Worm (Caenorhabditis elegans) whole organism, young adult: ENCODE data around the gene tni-1.

Source experiments
- B0035.1 ChIP-seq: sonication (generic microtip); optimal IDR thresholded peaks from 2 replicates; lab custom pipeline; 2016; ENCODE audit warnings: missing genetic modification characterization, mild to moderate bottlenecking, missing compliant biosample characterization, missing genotype, missing genetic modification reagents
- C06A6.2 ChIP-seq: fragments of 200-800 bp; sonication (Bioruptor generic); conservative IDR thresholded peaks from 2 replicates; pipeline ENCODE4 v1.3.6; 2022; ENCODE audit warnings: missing genetic modification characterization, missing compliant biosample characterization
- D2030.7 ChIP-seq: fragments of 200-800 bp; sonication (Bioruptor generic); IDR thresholded peaks from 2 replicates; pipeline ENCODE4 v1.3.6; 2022; ENCODE audit warnings: missing genetic modification reagents, missing genetic modification characterization, missing compliant biosample characterization
- F23B12.7 ChIP-seq: sonication (generic microtip); optimal IDR thresholded peaks from 2 replicates; lab custom pipeline; 2017; ENCODE audit warnings: missing genetic modification characterization, mild to moderate bottlenecking, missing compliant biosample characterization, antibody characterized with exemption, moderate library complexity; ENCODE audit not compliant: insufficient read depth
- F33H1.4 ChIP-seq: fragments of 200-800 bp; sonication (Bioruptor generic); IDR thresholded peaks from 2 replicates; pipeline ENCODE4 v1.3.6; 2022; ENCODE audit warnings: missing genetic modification reagents, missing genetic modification characterization, missing compliant biosample characterization
- T26A5.8 ChIP-seq: sonication (generic microtip); optimal IDR thresholded peaks from 2 replicates; lab custom pipeline; 2016; ENCODE audit warnings: missing genetic modification characterization, missing compliant biosample characterization
- Y53F4B.3 ChIP-seq: fragments of 200-800 bp; sonication (Bioruptor generic); IDR thresholded peaks from 2 replicates; pipeline ENCODE4 v1.3.6; 2022; ENCODE audit warnings: missing genetic modification reagents, missing genetic modification characterization, missing compliant biosample characterization
- aptf-2 ChIP-seq: fragments of 200-800 bp; sonication (Bioruptor generic); conservative IDR thresholded peaks from 2 replicates; pipeline ENCODE4 v1.3.6; 2022; ENCODE audit warnings: missing genetic modification reagents, missing genetic modification characterization, missing compliant biosample characterization
- atf-7 ChIP-seq: sonication (generic microtip); optimal IDR thresholded peaks from 2 replicates; lab custom pipeline; 2017; ENCODE audit warnings: mild to moderate bottlenecking, missing genetic modification characterization, missing compliant biosample characterization
- attf-3 ChIP-seq: fragments of 200-800 bp; sonication (Bioruptor generic); conservative IDR thresholded peaks from 2 replicates; pipeline ENCODE4 v1.3.6; 2022; ENCODE audit warnings: missing genetic modification reagents, missing genetic modification characterization, missing compliant biosample characterization
- ceh-100 ChIP-seq: fragments of 200-800 bp; sonication (Bioruptor generic); IDR thresholded peaks from 2 replicates; pipeline ENCODE4 v1.3.6; 2022; ENCODE audit warnings: missing genetic modification reagents, missing genetic modification characterization, missing compliant biosample characterization
- chd-7 ChIP-seq: sonication (generic microtip); optimal IDR thresholded peaks from 2 replicates; lab custom pipeline; 2016; ENCODE audit warnings: mild to moderate bottlenecking, missing genetic modification characterization, moderate library complexity, missing compliant biosample characterization
- dox-1 ChIP-seq: fragments of 200-800 bp; sonication (Bioruptor generic); IDR thresholded peaks from 2 replicates; pipeline ENCODE4 v1.3.6; 2022; ENCODE audit warnings: missing genetic modification reagents, missing genetic modification characterization, missing compliant biosample characterization
- dpff-1 ChIP-seq: sonication (generic microtip); optimal IDR thresholded peaks from 2 replicates; lab custom pipeline; 2017; ENCODE audit warnings: mild to moderate bottlenecking, missing genetic modification characterization, missing compliant biosample characterization
- efl-1 ChIP-seq: fragments of 150-350 bp; optimal IDR thresholded peaks from 2 replicates; lab custom pipeline; 2014; ENCODE audit warnings: missing biosample characterization, missing genetic modification reagents, missing genetic modification characterization
- egl-44 ChIP-seq: fragments of 200-800 bp; sonication (Bioruptor generic); IDR thresholded peaks from 2 replicates; pipeline ENCODE4 v1.3.6; 2022; ENCODE audit warnings: missing genetic modification reagents, missing genetic modification characterization, missing compliant biosample characterization
- egrh-3 ChIP-seq: fragments of 200-800 bp; sonication (Bioruptor generic); IDR thresholded peaks from 2 replicates; pipeline ENCODE4 v1.3.6; 2022; ENCODE audit warnings: missing genetic modification reagents, missing genetic modification characterization, missing compliant biosample characterization
- ekl-4 ChIP-seq: fragments of 200-800 bp; sonication (Bioruptor generic); IDR thresholded peaks from 2 replicates; pipeline ENCODE4 v1.3.6; 2022; ENCODE audit warnings: missing genetic modification reagents, missing genetic modification characterization, missing compliant biosample characterization
- hmg-1.2 ChIP-seq: fragments of 200-800 bp; sonication (Bioruptor generic); IDR thresholded peaks from 2 replicates; pipeline ENCODE4 v1.3.6; 2022; ENCODE audit warnings: missing genetic modification reagents, missing genetic modification characterization, missing compliant biosample characterization
- hmg-20 ChIP-seq: fragments of 200-800 bp; sonication (Bioruptor generic); IDR thresholded peaks from 2 replicates; pipeline ENCODE4 v1.3.6; 2022; ENCODE audit warnings: missing genetic modification reagents, missing genetic modification characterization, missing compliant biosample characterization
- let-526 ChIP-seq: fragments of 200-800 bp; sonication (Bioruptor generic); IDR thresholded peaks from 2 replicates; pipeline ENCODE4 v1.3.6; 2022; ENCODE audit warnings: missing genetic modification reagents, missing genetic modification characterization, missing compliant biosample characterization
- lin-35 ChIP-seq, 3 experiments: fragments of 150-350 bp in 2 of 3; sonication (generic microtip) in 1 of 3; optimal IDR thresholded peaks; 2 replicates each; lab custom pipeline; 2014 to 2018; ENCODE audit warnings: missing biosample characterization in 3 of 3, missing genetic modification characterization in 3 of 3, missing genetic modification reagents in 3 of 3
- lsl-1 ChIP-seq: fragments of 200-800 bp; sonication (Bioruptor generic); optimal IDR thresholded peaks from 2 replicates; lab custom pipeline; 2018; ENCODE audit warnings: mild to moderate bottlenecking, missing genetic modification characterization, moderate library complexity, missing compliant biosample characterization
- mcd-1 ChIP-seq: fragments of 200-800 bp; sonication (Bioruptor generic); IDR thresholded peaks from 2 replicates; pipeline ENCODE4 v1.3.6; 2022; ENCODE audit warnings: missing genetic modification reagents, missing genetic modification characterization, missing compliant biosample characterization
- nfya-1 ChIP-seq: sonication (generic microtip); optimal IDR thresholded peaks from 2 replicates; lab custom pipeline; 2017; ENCODE audit warnings: antibody characterized with exemption, missing compliant biosample characterization, missing genetic modification characterization, borderline replicate concordance; ENCODE audit not compliant: insufficient read depth
- nfyb-1 ChIP-seq: fragments of 200-800 bp; sonication (Bioruptor generic); IDR thresholded peaks from 2 replicates; pipeline ENCODE4 v1.3.6; 2022; ENCODE audit warnings: missing genetic modification reagents, missing genetic modification characterization, missing compliant biosample characterization
- nhr-179 ChIP-seq: sonication (generic microtip); optimal IDR thresholded peaks from 2 replicates; lab custom pipeline; 2016; ENCODE audit warnings: mild to moderate bottlenecking, missing genetic modification characterization, missing compliant biosample characterization
- nhr-27 ChIP-seq: fragments of 200-800 bp; sonication (Bioruptor generic); optimal IDR thresholded peaks from 2 replicates; lab custom pipeline; 2018; ENCODE audit warnings: mild to moderate bottlenecking, missing genetic modification characterization, moderate library complexity, missing compliant biosample characterization
- nhr-80 ChIP-seq: sonication (generic microtip); optimal IDR thresholded peaks from 2 replicates; lab custom pipeline; 2016; ENCODE audit warnings: missing genetic modification characterization, missing compliant biosample characterization
- rpc-1 ChIP-seq, 2 experiments: fragments of 150-350 bp in 1 of 2; sonication (generic microtip) in 1 of 2; optimal IDR thresholded peaks; 2 replicates each; lab custom pipeline; 2014 to 2018; ENCODE audit warnings: missing biosample characterization in 1 of 2, missing genetic modification characterization in 1 of 2, missing genetic modification reagents in 1 of 2, missing genotype in 1 of 2
- snpc-1.3 ChIP-seq: sonication (generic microtip); optimal IDR thresholded peaks from 2 replicates; lab custom pipeline; 2017; ENCODE audit warnings: missing genetic modification characterization, mild to moderate bottlenecking, missing compliant biosample characterization, antibody characterized with exemption, moderate library complexity, missing genotype, missing genetic modification reagents; ENCODE audit not compliant: insufficient read depth
- sptf-2 ChIP-seq: fragments of 200-800 bp; sonication (Bioruptor generic); optimal IDR thresholded peaks from 2 replicates; lab custom pipeline; 2018; ENCODE audit warnings: mild to moderate bottlenecking, missing genetic modification characterization, missing compliant biosample characterization
- tbx-9 ChIP-seq: sonication (generic microtip); optimal IDR thresholded peaks from 2 replicates; lab custom pipeline; 2016; ENCODE audit warnings: borderline replicate concordance, missing genetic modification characterization, inconsistent platforms, missing compliant biosample characterization
- tlf-1 ChIP-seq: fragments of 200-800 bp; sonication (Bioruptor generic); optimal IDR thresholded peaks from 2 replicates; lab custom pipeline; 2018; ENCODE audit warnings: mild to moderate bottlenecking, missing genetic modification characterization, missing compliant biosample characterization
- unc-62 ChIP-seq: fragments of 150-350 bp; optimal IDR thresholded peaks from 2 replicates; lab custom pipeline; 2014; ENCODE audit warnings: missing biosample characterization, missing genetic modification reagents, missing genetic modification characterization
- xnd-1 ChIP-seq: sonication (generic microtip); optimal IDR thresholded peaks from 2 replicates; lab custom pipeline; 2016; ENCODE audit warnings: missing genotype, missing genetic modification reagents, missing genetic modification characterization, missing compliant biosample characterization
- zfh-2 ChIP-seq: fragments of 200-800 bp; sonication (Bioruptor generic); conservative IDR thresholded peaks from 2 replicates; pipeline ENCODE4 v1.3.6; 2022; ENCODE audit warnings: missing genetic modification reagents, missing genetic modification characterization, missing compliant biosample characterization
- ztf-22 ChIP-seq: fragments of 200-800 bp; sonication (Bioruptor generic); optimal IDR thresholded peaks from 2 replicates; lab custom pipeline; 2018; ENCODE audit warnings: mild to moderate bottlenecking, missing genetic modification characterization, moderate library complexity, missing compliant biosample characterization
- ztf-25 ChIP-seq: fragments of 200-800 bp; sonication (Bioruptor generic); IDR thresholded peaks from 2 replicates; pipeline ENCODE4 v1.3.6; 2022; ENCODE audit warnings: missing genetic modification reagents, missing genetic modification characterization, missing compliant biosample characterization
- ztf-3 ChIP-seq: fragments of 200-800 bp; sonication (Bioruptor generic); optimal IDR thresholded peaks from 2 replicates; lab custom pipeline; 2018; ENCODE audit warnings: mild to moderate bottlenecking, missing genetic modification characterization, missing compliant biosample characterization

tni-1 gene

ce11 chrX:11365995-11366394 is 11.3 kb downstream of the tni-1 start:
- no peak for TF ChIP-seq F33H1.4 (GFP tag; lab: Robert Waterston, UW)
- 0 out of 2 replicates have a peak, but pooled peaks have one; percentile 14 for TF ChIP-seq egl-44 (GFP tag; lab: Robert Waterston, UW)
- TF ChIP-seq lin-35 (GFP tag; optimal IDR thresholded peaks at IDR 0.05; lab: Kevin White, UChicago), result no peak
- TF ChIP-seq nhr-27 (tag; lab: Kevin White, UChicago), result no peak
- TF ChIP-seq lsl-1 (GFP tag; lab: Kevin White, UChicago), result no peak
- no peak for TF ChIP-seq nhr-179 (tag; lab: Kevin White, UChicago)
- no peak for TF ChIP-seq aptf-2 (GFP tag; lab: Robert Waterston, UW)
- TF ChIP-seq C06A6.2, result no peak
- TF ChIP-seq chd-7 (tag; lab: Kevin White, UChicago), result no peak
- TF ChIP-seq hmg-1.2, result no peak
- TF ChIP-seq efl-1 (GFP tag; lab: Kevin White, UChicago), result no peak
- peak; percentile 73 for TF ChIP-seq zfh-2 (GFP tag; lab: Robert Waterston, UW)
- no peak for TF ChIP-seq unc-62
- TF ChIP-seq mcd-1 (GFP tag; lab: Robert Waterston, UW), result no peak
- TF ChIP-seq attf-3 (GFP tag; lab: Robert Waterston, UW), result no peak
- TF ChIP-seq, all 124 proteins: peak for 2

- no peak for TF ChIP-seq D2030.7 (GFP tag; lab: Robert Waterston, UW)
- no peak for TF ChIP-seq F23B12.7
- no peak for TF ChIP-seq atf-7
- TF ChIP-seq let-526, result no peak
- no peak for TF ChIP-seq tbx-9
- no peak for TF ChIP-seq tlf-1 (GFP tag; lab: Kevin White, UChicago)
- TF ChIP-seq rpc-1 (optimal IDR thresholded peaks at IDR 0.05; lab: Kevin White, UChicago), result no peak
- no peak for TF ChIP-seq rpc-1 (tag; optimal IDR thresholded peaks at IDR 0.05; lab: Kevin White, UChicago)
Measured at ce11 chrX:11364914-11365313, 12.4 kb downstream of the tni-1 start.

ce11 chrX:11357516-11357915 is 19.8 kb downstream of the tni-1 start, which contains the start of gene pgp-4:
Gene pgp-4, plus strand, starts transcription at chrX:11357816.
- TF ChIP-seq ztf-22 (GFP tag; lab: Kevin White, UChicago), result no peak
- no peak for TF ChIP-seq tlf-1 (GFP tag; lab: Kevin White, UChicago)
- TF ChIP-seq ztf-25 (GFP tag; lab: Robert Waterston, UW), result no peak
- TF ChIP-seq T26A5.8, result no peak
- no peak for TF ChIP-seq nfya-1
- TF ChIP-seq hmg-20, result no peak
- no peak for TF ChIP-seq egrh-3 (GFP tag; lab: Robert Waterston, UW)
- no peak for TF ChIP-seq ekl-4
- TF ChIP-seq rpc-1 (optimal IDR thresholded peaks at IDR 0.05; lab: Kevin White, UChicago), result no peak
- TF ChIP-seq rpc-1 (tag; optimal IDR thresholded peaks at IDR 0.05; lab: Kevin White, UChicago), result no peak
- TF ChIP-seq B0035.1 (tag; lab: Kevin White, UChicago), result no peak
- no peak for TF ChIP-seq Y53F4B.3 (GFP tag; lab: Robert Waterston, UW)
- TF ChIP-seq ceh-100 (GFP tag; lab: Robert Waterston, UW), result no peak
- TF ChIP-seq dpff-1, result no peak
- TF ChIP-seq dox-1 (GFP tag; lab: Robert Waterston, UW), result no peak
- TF ChIP-seq nhr-80, result no peak
- TF ChIP-seq sptf-2 (GFP tag; lab: Kevin White, UChicago), result no peak
- TF ChIP-seq xnd-1 (tag; lab: Kevin White, UChicago), result no peak
- TF ChIP-seq snpc-1.3 (tag; lab: Kevin White, UChicago), result no peak
- TF ChIP-seq ztf-3, result no peak
- TF ChIP-seq nfyb-1 (GFP tag; lab: Robert Waterston, UW), result no peak
